Worm (Caenorhabditis elegans) whole organism, L3 larva: ENCODE measurements around the gene W08A12.3.

Source experiments
- ceh-82 ChIP-seq: fragments of 150-350 bp; optimal IDR thresholded peaks from 2 replicates; lab custom pipeline; 2014; ENCODE audit warnings: missing biosample characterization, missing genetic modification characterization
- daf-12 ChIP-seq: fragments of 150-350 bp; optimal IDR thresholded peaks from 2 replicates; lab custom pipeline; 2014; ENCODE audit warnings: missing biosample characterization, missing genetic modification reagents, missing genetic modification characterization
- nhr-12 ChIP-seq: fragments of 150-350 bp; optimal IDR thresholded peaks from 2 replicates; lab custom pipeline; 2014; ENCODE audit warnings: missing biosample characterization, missing genetic modification characterization
- nhr-23 ChIP-seq: fragments of 150-350 bp; optimal IDR thresholded peaks from 2 replicates; lab custom pipeline; 2014; ENCODE audit warnings: missing biosample characterization, missing genetic modification reagents, missing genetic modification characterization
- nhr-28 ChIP-seq: fragments of 150-350 bp; optimal IDR thresholded peaks from 2 replicates; lab custom pipeline; 2014; ENCODE audit warnings: missing biosample characterization, missing genetic modification characterization
- sea-2 ChIP-seq: fragments of 150-350 bp; sonication (generic microtip); optimal IDR thresholded peaks from 4 replicates; lab custom pipeline; 2014; ENCODE audit warnings: missing biosample characterization, missing genetic modification reagents, missing genetic modification characterization
- unc-39 ChIP-seq: sonication (generic microtip); optimal IDR thresholded peaks from 4 replicates; lab custom pipeline; 2017; ENCODE audit warnings: missing biosample characterization, missing genetic modification characterization
- ztf-11 ChIP-seq: fragments of 150-350 bp; optimal IDR thresholded peaks from 2 replicates; lab custom pipeline; 2014; ENCODE audit warnings: missing biosample characterization, missing genetic modification characterization

DNA sequence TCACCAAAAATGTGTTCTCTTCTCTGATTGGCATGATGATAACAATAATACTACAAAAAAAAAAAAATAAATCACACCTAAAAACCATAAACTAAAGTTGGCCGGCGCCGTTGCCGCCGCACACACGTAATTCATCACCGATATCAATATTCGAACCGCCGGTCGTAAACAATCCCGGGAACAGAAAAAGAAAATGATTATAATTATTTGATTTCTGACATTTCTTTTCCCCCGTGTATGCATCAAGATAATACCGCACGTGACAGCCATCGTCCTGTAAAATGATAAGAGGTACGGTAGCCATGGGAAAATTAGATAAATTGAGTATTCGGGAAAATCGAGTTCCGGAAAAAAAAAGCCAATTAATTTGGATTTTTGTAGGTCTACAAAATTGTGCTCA, 14.4 kb downstream of the W08A12.3 start:
- TF ChIP-seq ceh-82 (tag; lab: Kevin White, UChicago), result no peak
- TF ChIP-seq nhr-23, result no peak
- no peak for TF ChIP-seq ztf-11 (tag; lab: Kevin White, UChicago)
- TF ChIP-seq unc-39, result no peak
- no peak for TF ChIP-seq daf-12 (tag; lab: Kevin White, UChicago)
- TF ChIP-seq sea-2 (GFP tag; lab: Kevin White, UChicago), result no peak
- no peak for TF ChIP-seq nhr-12 (tag; lab: Kevin White, UChicago)
- TF ChIP-seq nhr-28 (tag; lab: Kevin White, UChicago), result no peak
